Worm (Caenorhabditis elegans) whole organism, L2 larva: ENCODE results near the gene ZK899.2.

Experiments used
- C34F6.9 ChIP-seq: fragments of 150-350 bp; optimal IDR thresholded peaks from 2 replicates; lab custom pipeline; 2014; ENCODE audit warnings: missing biosample characterization, missing genetic modification characterization
- F13H6.1 ChIP-seq: sonication (generic microtip); optimal IDR thresholded peaks from 2 replicates; lab custom pipeline; 2016; ENCODE audit warnings: missing genetic modification characterization, missing compliant biosample characterization
- Y55F3AM.14 ChIP-seq: fragments of 200-800 bp; sonication (Bioruptor generic); optimal IDR thresholded peaks from 2 replicates; lab custom pipeline; 2018; ENCODE audit warnings: mild to moderate bottlenecking, missing genetic modification characterization, missing compliant biosample characterization
- ZK546.5 ChIP-seq: sonication (generic microtip); optimal IDR thresholded peaks from 2 replicates; lab custom pipeline; 2017; ENCODE audit warnings: missing biosample characterization, missing genetic modification characterization
- aly-2 ChIP-seq: fragments of 150-350 bp; optimal IDR thresholded peaks from 2 replicates; lab custom pipeline; 2014; ENCODE audit warnings: missing biosample characterization, missing genetic modification characterization
- ama-1 ChIP-seq: fragments of 150-350 bp; optimal IDR thresholded peaks from 2 replicates; lab custom pipeline; 2018; ENCODE audit warnings: inconsistent platforms
- blmp-1 ChIP-seq: sonication (generic microtip); optimal IDR thresholded peaks from 2 replicates; lab custom pipeline; 2017; ENCODE audit warnings: missing genetic modification characterization, mild to moderate bottlenecking, missing compliant biosample characterization, antibody characterized with exemption, moderate library complexity; ENCODE audit not compliant: insufficient read depth
- ceh-16 ChIP-seq: fragments of 150-350 bp; optimal IDR thresholded peaks from 2 replicates; lab custom pipeline; 2014; ENCODE audit warnings: missing biosample characterization, missing genetic modification characterization
- ceh-82 ChIP-seq: fragments of 150-350 bp; optimal IDR thresholded peaks from 2 replicates; lab custom pipeline; 2014; ENCODE audit warnings: missing biosample characterization, missing genetic modification characterization
- crh-2 ChIP-seq: sonication (generic microtip); optimal IDR thresholded peaks from 2 replicates; lab custom pipeline; 2017; ENCODE audit warnings: missing biosample characterization, missing genetic modification characterization
- dmd-4 ChIP-seq: sonication (generic microtip); optimal IDR thresholded peaks from 2 replicates; lab custom pipeline; 2017; ENCODE audit warnings: missing biosample characterization, missing genetic modification characterization
- egl-27 ChIP-seq: sonication (generic microtip); optimal IDR thresholded peaks from 3 replicates; lab custom pipeline; 2017; ENCODE audit warnings: missing biosample characterization, missing genetic modification reagents, missing genetic modification characterization
- elt-1 ChIP-seq: fragments of 150-350 bp; optimal IDR thresholded peaks from 2 replicates; lab custom pipeline; 2014; ENCODE audit warnings: missing biosample characterization, missing genetic modification characterization
- elt-3 ChIP-seq: sonication (generic microtip); optimal IDR thresholded peaks from 2 replicates; lab custom pipeline; 2017; ENCODE audit warnings: missing biosample characterization, missing genetic modification characterization
- fos-1 ChIP-seq: fragments of 150-350 bp; optimal IDR thresholded peaks from 2 replicates; lab custom pipeline; 2014; ENCODE audit warnings: missing biosample characterization, missing genetic modification characterization
- gmeb-1 ChIP-seq: fragments of 150-350 bp; optimal IDR thresholded peaks from 2 replicates; lab custom pipeline; 2014; ENCODE audit warnings: missing biosample characterization, missing genetic modification characterization
- lin-11 ChIP-seq: fragments of 150-350 bp; sonication (generic microtip); optimal IDR thresholded peaks from 2 replicates; lab custom pipeline; 2014; ENCODE audit warnings: missing biosample characterization, missing genetic modification characterization, inconsistent platforms, mixed read lengths
- lin-13 ChIP-seq: fragments of 150-350 bp; optimal IDR thresholded peaks from 2 replicates; lab custom pipeline; 2014; ENCODE audit warnings: missing biosample characterization, missing genetic modification reagents, missing genetic modification characterization
- lsy-2 ChIP-seq, 2 experiments: fragments of 150-350 bp in 1 of 2; sonication (generic microtip) in 1 of 2; optimal IDR thresholded peaks; 2 replicates each; lab custom pipeline; 2014 to 2017; ENCODE audit warnings: missing biosample characterization in 2 of 2, missing genetic modification characterization in 2 of 2
- mab-5 ChIP-seq: fragments of 150-350 bp; optimal IDR thresholded peaks from 2 replicates; lab custom pipeline; 2014; ENCODE audit warnings: missing biosample characterization, missing genetic modification characterization
- mbf-1 ChIP-seq: sonication (generic microtip); optimal IDR thresholded peaks from 2 replicates; lab custom pipeline; 2017; ENCODE audit warnings: missing biosample characterization, missing genetic modification characterization
- mdl-1 ChIP-seq, 2 experiments: fragments of 150-350 bp in 1 of 2; sonication (generic microtip) in 1 of 2; optimal IDR thresholded peaks; 2 replicates each; lab custom pipeline; 2017; ENCODE audit warnings: missing biosample characterization in 2 of 2, missing genetic modification characterization in 2 of 2
- nhr-10 ChIP-seq: sonication (generic microtip); optimal IDR thresholded peaks from 2 replicates; lab custom pipeline; 2017; ENCODE audit warnings: missing biosample characterization, missing genetic modification characterization
- nhr-11 ChIP-seq: fragments of 150-350 bp; optimal IDR thresholded peaks from 2 replicates; lab custom pipeline; 2014; ENCODE audit warnings: missing biosample characterization, missing genetic modification characterization
- nhr-12 ChIP-seq: fragments of 150-350 bp; optimal IDR thresholded peaks from 2 replicates; lab custom pipeline; 2014; ENCODE audit warnings: missing biosample characterization, missing genetic modification characterization
- nhr-129 ChIP-seq: fragments of 150-350 bp; optimal IDR thresholded peaks from 2 replicates; lab custom pipeline; 2014; ENCODE audit warnings: missing biosample characterization, missing genetic modification characterization
- nhr-21 ChIP-seq: fragments of 150-350 bp; optimal IDR thresholded peaks from 2 replicates; lab custom pipeline; 2014; ENCODE audit warnings: missing biosample characterization, missing genetic modification characterization
- nhr-23 ChIP-seq: fragments of 150-350 bp; optimal IDR thresholded peaks from 2 replicates; lab custom pipeline; 2014; ENCODE audit warnings: missing biosample characterization, missing genetic modification reagents, missing genetic modification characterization
- nhr-237 ChIP-seq: fragments of 150-350 bp; optimal IDR thresholded peaks from 2 replicates; lab custom pipeline; 2014; ENCODE audit warnings: missing biosample characterization, missing genetic modification characterization
- nhr-25 ChIP-seq: fragments of 150-350 bp; sonication (generic microtip); optimal IDR thresholded peaks from 3 replicates; lab custom pipeline; 2014; ENCODE audit warnings: missing biosample characterization, missing genetic modification characterization
- nhr-6 ChIP-seq: fragments of 150-350 bp; optimal IDR thresholded peaks from 2 replicates; lab custom pipeline; 2014; ENCODE audit warnings: missing biosample characterization, missing genetic modification characterization
- nhr-77 ChIP-seq: fragments of 150-350 bp; optimal IDR thresholded peaks from 2 replicates; lab custom pipeline; 2014; ENCODE audit warnings: missing biosample characterization, missing genetic modification characterization
- peb-1 ChIP-seq: fragments of 150-350 bp; optimal IDR thresholded peaks from 2 replicates; lab custom pipeline; 2014; ENCODE audit warnings: missing biosample characterization, missing genetic modification characterization
- sem-4 ChIP-seq: fragments of 150-350 bp; optimal IDR thresholded peaks from 2 replicates; lab custom pipeline; 2014; ENCODE audit warnings: missing biosample characterization, missing genetic modification reagents, missing genetic modification characterization
- skn-1 ChIP-seq: sonication (generic microtip); optimal IDR thresholded peaks from 2 replicates; lab custom pipeline; 2017; ENCODE audit warnings: missing biosample characterization, missing genetic modification characterization
- sma-3 ChIP-seq: sonication (generic microtip); optimal IDR thresholded peaks from 2 replicates; lab custom pipeline; 2016; ENCODE audit warnings: missing genetic modification reagents, missing genetic modification characterization, missing compliant biosample characterization
- sma-9 ChIP-seq, 2 experiments: fragments of 150-350 bp in 1 of 2; sonication (generic microtip) in 1 of 2; optimal IDR thresholded peaks; 2 replicates each; lab custom pipeline; 2014 to 2016; ENCODE audit warnings: missing genetic modification characterization in 2 of 2, mild to moderate bottlenecking in 1 of 2, missing biosample characterization in 1 of 2, missing compliant biosample characterization in 1 of 2, missing genetic modification reagents in 1 of 2, moderate library complexity in 1 of 2
- snpc-4 ChIP-seq: fragments of 150-350 bp; optimal IDR thresholded peaks from 2 replicates; lab custom pipeline; 2014; ENCODE audit warnings: missing biosample characterization, missing genetic modification characterization
- unc-39 ChIP-seq: fragments of 150-350 bp; optimal IDR thresholded peaks from 2 replicates; lab custom pipeline; 2014; ENCODE audit warnings: missing biosample characterization, missing genetic modification characterization
- unc-55 ChIP-seq: fragments of 150-350 bp; sonication (generic microtip); optimal IDR thresholded peaks from 3 replicates; lab custom pipeline; 2014; ENCODE audit warnings: missing biosample characterization, missing genetic modification reagents, missing genetic modification characterization
- unc-62 ChIP-seq: fragments of 150-350 bp; optimal IDR thresholded peaks from 2 replicates; lab custom pipeline; 2014; ENCODE audit warnings: missing biosample characterization, missing genetic modification reagents, missing genetic modification characterization
- zag-1 ChIP-seq: fragments of 150-350 bp; optimal IDR thresholded peaks from 2 replicates; lab custom pipeline; 2014; ENCODE audit warnings: missing biosample characterization, missing genetic modification characterization
- ztf-1 ChIP-seq: fragments of 200-800 bp; sonication (Bioruptor generic); conservative IDR thresholded peaks from 2 replicates; pipeline ENCODE4 v1.3.6; 2022; ENCODE audit warnings: missing genetic modification characterization, missing compliant biosample characterization
- ztf-11 ChIP-seq: sonication (generic microtip); optimal IDR thresholded peaks from 2 replicates; lab custom pipeline; 2017; ENCODE audit warnings: missing biosample characterization, missing genetic modification characterization
- ztf-4 ChIP-seq: fragments of 150-350 bp; optimal IDR thresholded peaks from 2 replicates; lab custom pipeline; 2014; ENCODE audit warnings: missing biosample characterization, missing genetic modification characterization

Gene ZK899.2

ce11 chrX:9483754-9484153, 32.0 kb upstream of the ZK899.2 start:
- TF ChIP-seq unc-62 (no peak), zag-1 (tag; lab: Kevin White, UChicago) (no peak), blmp-1 (tag; lab: Kevin White, UChicago) (no peak), crh-2 (no peak), lin-13 (GFP tag; lab: Kevin White, UChicago) (no peak), nhr-23 (tag; lab: Kevin White, UChicago) (no peak)

ce11 chrX:9476752-9477151, 25.0 kb upstream of the ZK899.2 start:
- TF ChIP-seq gmeb-1 (tag; lab: Kevin White, UChicago), result no peak
- TF ChIP-seq, all 48 proteins: peak for 0

ce11 chrX:9472170-9472569, 20.4 kb upstream of the ZK899.2 start, which contains the start of gene gap-2:
Gene gap-2 (plus strand): TSS chrX:9472470.
- TF ChIP-seq elt-1 (tag; lab: Kevin White, UChicago) (no peak), ceh-82 (tag; lab: Kevin White, UChicago) (no peak), lin-11 (tag; lab: Kevin White, UChicago) (no peak), sma-9 (GFP tag; optimal IDR thresholded peaks at IDR 0.05; lab: Kevin White, UChicago) (no peak), sma-9 (tag; optimal IDR thresholded peaks at IDR 0.05; lab: Kevin White, UChicago) (no peak), unc-62 (no peak), ztf-4 (tag; lab: Kevin White, UChicago) (no peak), elt-3 (tag; lab: Kevin White, UChicago) (no peak), lin-13 (GFP tag; lab: Kevin White, UChicago) (no peak), F13H6.1 (no peak), nhr-6 (tag; lab: Kevin White, UChicago) (no peak), nhr-12 (tag; lab: Kevin White, UChicago) (no peak), egl-27 (no peak), peb-1 (no peak), gmeb-1 (tag; lab: Kevin White, UChicago) (no peak), nhr-25 (no peak), nhr-77 (tag; lab: Kevin White, UChicago) (no peak), mab-5 (no peak)

ce11 chrX:9467573-9467972, 15.8 kb upstream of the ZK899.2 start:
- peak; percentile 31 for TF ChIP-seq blmp-1 (tag; lab: Kevin White, UChicago)
- TF ChIP-seq F13H6.1, result peak; percentile 54
- peak; percentile 74 for TF ChIP-seq sma-9 (GFP tag; optimal IDR thresholded peaks at IDR 0.05; lab: Kevin White, UChicago)
- TF ChIP-seq sma-9 (tag; optimal IDR thresholded peaks at IDR 0.05; lab: Kevin White, UChicago), result no peak
- TF ChIP-seq nhr-11 (tag; lab: Kevin White, UChicago), result no peak
- TF ChIP-seq unc-39 (tag; lab: Kevin White, UChicago), result no peak
- TF ChIP-seq gmeb-1 (tag; lab: Kevin White, UChicago), result peak; percentile 45
- no peak for TF ChIP-seq ztf-1 (GFP tag; lab: Robert Waterston, UW)
- TF ChIP-seq C34F6.9, result peak; percentile 54
- no peak for TF ChIP-seq nhr-10 (tag; lab: Kevin White, UChicago)
- TF ChIP-seq ZK546.5, result no peak
- TF ChIP-seq crh-2, result peak; percentile 76
- TF ChIP-seq sma-3, result peak; percentile 69
- TF ChIP-seq ztf-11 (tag; lab: Kevin White, UChicago), result no peak
- no peak for TF ChIP-seq dmd-4 (tag; lab: Kevin White, UChicago)
- TF ChIP-seq skn-1, result peak; percentile 29
- TF ChIP-seq nhr-237 (tag; lab: Kevin White, UChicago), result no peak
- TF ChIP-seq nhr-6 (tag; lab: Kevin White, UChicago), result peak; percentile 19
- no peak for TF ChIP-seq ceh-16 (tag; lab: Kevin White, UChicago)
- peak; percentile 67 for TF ChIP-seq zag-1 (tag; lab: Kevin White, UChicago)
- peak; percentile 47 for TF ChIP-seq Y55F3AM.14
- TF ChIP-seq nhr-129 (tag; lab: Kevin White, UChicago), result peak; percentile 85
- TF ChIP-seq unc-55 (GFP tag; lab: Kevin White, UChicago), result peak; percentile 82
- peak; percentile 57 for TF ChIP-seq nhr-77 (tag; lab: Kevin White, UChicago)
- peak; percentile 69 for TF ChIP-seq fos-1
- peak; percentile 58 for TF ChIP-seq egl-27
- no peak for TF ChIP-seq elt-1 (tag; lab: Kevin White, UChicago)
- TF ChIP-seq aly-2 (tag; lab: Kevin White, UChicago), result no peak
- peak; percentile 61 to 73 for TF ChIP-seq lsy-2 (tag; optimal IDR thresholded peaks at IDR 0.05; lab: Kevin White, UChicago)
- no peak for TF ChIP-seq elt-3 (tag; lab: Kevin White, UChicago)
- TF ChIP-seq lin-13 (GFP tag; lab: Kevin White, UChicago), result peak; percentile 68
- TF ChIP-seq mbf-1, result no peak
- peak; percentile 83 for TF ChIP-seq nhr-21
- no peak for TF ChIP-seq lin-11 (tag; lab: Kevin White, UChicago)
- TF ChIP-seq mdl-1 (tag; optimal IDR thresholded peaks at IDR 0.05; lab: Kevin White, UChicago), result peak in 1 of 2 experiments; percentile 7
- peak; percentile 75 for TF ChIP-seq sem-4 (tag; lab: Kevin White, UChicago)
- no peak for TF ChIP-seq snpc-4 (tag; lab: Kevin White, UChicago)
- no peak for TF ChIP-seq ztf-4 (tag; lab: Kevin White, UChicago)
- TF ChIP-seq peb-1, result no peak
- no peak for TF ChIP-seq ceh-82 (tag; lab: Kevin White, UChicago)
- no peak for TF ChIP-seq nhr-25
- TF ChIP-seq ama-1 (lab: Kevin White, UChicago), result no peak
- peak; percentile 48 for TF ChIP-seq mab-5
- TF ChIP-seq nhr-12 (tag; lab: Kevin White, UChicago), result no peak
